Worm (Caenorhabditis elegans) whole organism, early embryonic: ENCODE data around the gene rga-5.

ENCODE experiments used
- B0310.2 ChIP-seq: sonication (generic microtip); optimal IDR thresholded peaks from 2 replicates; lab custom pipeline; 2016; ENCODE audit warnings: mild to moderate bottlenecking, missing genetic modification characterization, missing compliant biosample characterization
- F13C5.2 ChIP-seq: sonication (generic microtip); optimal IDR thresholded peaks from 2 replicates; lab custom pipeline; 2017; ENCODE audit warnings: mild to moderate bottlenecking, missing genetic modification characterization, inconsistent platforms, missing compliant biosample characterization
- aly-1 ChIP-seq: sonication (generic microtip); optimal IDR thresholded peaks from 2 replicates; lab custom pipeline; 2016; ENCODE audit warnings: missing genetic modification characterization, missing compliant biosample characterization
- ama-1 ChIP-seq: fragments of 150-350 bp; optimal IDR thresholded peaks from 2 replicates; lab custom pipeline; 2014
- ceh-13 ChIP-seq: fragments of 200-800 bp; sonication (Bioruptor generic); optimal IDR thresholded peaks from 2 replicates; lab custom pipeline; 2018; ENCODE audit warnings: mild to moderate bottlenecking, missing genetic modification characterization, missing compliant biosample characterization
- ceh-36 ChIP-seq: sonication (generic microtip); optimal IDR thresholded peaks from 2 replicates; lab custom pipeline; 2016; ENCODE audit warnings: missing genetic modification characterization, inconsistent platforms, missing compliant biosample characterization
- ets-7 ChIP-seq: sonication (generic microtip); optimal IDR thresholded peaks from 2 replicates; lab custom pipeline; 2016; ENCODE audit warnings: missing genotype, missing genetic modification characterization, missing compliant biosample characterization
- flt-1 ChIP-seq: fragments of 200-800 bp; sonication (Bioruptor generic); IDR thresholded peaks from 2 replicates; pipeline ENCODE4 v1.3.6; 2022; ENCODE audit warnings: missing genetic modification characterization, missing compliant biosample characterization
- hmbx-1 ChIP-seq: sonication (generic microtip); optimal IDR thresholded peaks from 2 replicates; lab custom pipeline; 2016; ENCODE audit warnings: mild to moderate bottlenecking, missing genetic modification characterization, missing compliant biosample characterization
- hmg-4 ChIP-seq: fragments of 200-800 bp; sonication (Bioruptor generic); optimal IDR thresholded peaks from 2 replicates; lab custom pipeline; 2018; ENCODE audit warnings: mild to moderate bottlenecking, missing genetic modification characterization, missing compliant biosample characterization
- hnd-1 ChIP-seq: sonication (generic microtip); optimal IDR thresholded peaks from 2 replicates; lab custom pipeline; 2016; ENCODE audit warnings: missing genetic modification characterization, missing compliant biosample characterization
- pes-1 ChIP-seq: fragments of 200-800 bp; sonication (Bioruptor generic); IDR thresholded peaks from 2 replicates; pipeline ENCODE4 v1.3.6; 2022; ENCODE audit warnings: missing genetic modification reagents, missing genetic modification characterization, missing compliant biosample characterization
- scrt-1 ChIP-seq: fragments of 200-800 bp; sonication (Bioruptor generic); IDR thresholded peaks from 2 replicates; pipeline ENCODE4 v1.3.6; 2022; ENCODE audit warnings: missing genetic modification characterization, missing compliant biosample characterization
- sea-1 ChIP-seq: fragments of 200-800 bp; sonication (Bioruptor generic); conservative IDR thresholded peaks from 2 replicates; pipeline ENCODE4 v1.3.6; 2022; ENCODE audit warnings: missing genetic modification characterization, missing compliant biosample characterization
- tbx-11 ChIP-seq: fragments of 200-800 bp; sonication (Bioruptor generic); IDR thresholded peaks from 2 replicates; pipeline ENCODE4 v1.3.6; 2022; ENCODE audit warnings: missing genetic modification characterization, missing compliant biosample characterization
- tbx-37 ChIP-seq: fragments of 200-800 bp; sonication (Bioruptor generic); conservative IDR thresholded peaks from 2 replicates; pipeline ENCODE4 v1.3.6; 2022; ENCODE audit warnings: missing genetic modification reagents, missing genetic modification characterization, missing compliant biosample characterization
- tra-4 ChIP-seq: sonication (generic microtip); optimal IDR thresholded peaks from 2 replicates; lab custom pipeline; 2017; ENCODE audit warnings: missing genetic modification characterization, missing compliant biosample characterization

The rga-5 gene

ce11 chrIV:13836290-13836689 lies 8.6 kb downstream of the rga-5 start, which contains the start of gene H08M01.1:
Gene H08M01.1 (minus strand): TSS chrIV:13836390.
- TF ChIP-seq B0310.2 (no peak), tra-4 (tag; lab: Kevin White, UChicago) (no peak), hnd-1 (tag; lab: Kevin White, UChicago) (no peak), aly-1 (tag; lab: Kevin White, UChicago) (no peak), hmbx-1 (tag; lab: Kevin White, UChicago) (no peak), tbx-11 (GFP tag; lab: Robert Waterston, UW) (no peak), sea-1 (no peak), F13C5.2 (tag; lab: Kevin White, UChicago) (no peak), hmg-4 (GFP tag; lab: Kevin White, UChicago) (no peak), scrt-1 (GFP tag; lab: Robert Waterston, UW) (no peak), ets-7 (tag; lab: Kevin White, UChicago) (no peak), ceh-36 (no peak), ama-1 (lab: Kevin White, UChicago) (no peak), tbx-37 (no peak), ceh-13 (no peak), pes-1 (GFP tag; lab: Robert Waterston, UW) (no peak), flt-1 (GFP tag; lab: Robert Waterston, UW) (no peak)

- no peak for TF ChIP-seq hnd-1 (tag; lab: Kevin White, UChicago)
- no peak for TF ChIP-seq ets-7 (tag; lab: Kevin White, UChicago)
- TF ChIP-seq tra-4 (tag; lab: Kevin White, UChicago), result no peak
Measured at ce11 chrIV:13838296-13838695, 10.6 kb downstream of the rga-5 start.

- TF ChIP-seq B0310.2 (no peak), aly-1 (tag; lab: Kevin White, UChicago) (no peak), ceh-36 (no peak), ets-7 (tag; lab: Kevin White, UChicago) (no peak), sea-1 (no peak), tbx-11 (GFP tag; lab: Robert Waterston, UW) (no peak), hnd-1 (tag; lab: Kevin White, UChicago) (no peak), F13C5.2 (tag; lab: Kevin White, UChicago) (no peak), hmbx-1 (tag; lab: Kevin White, UChicago) (no peak), ama-1 (lab: Kevin White, UChicago) (no peak), scrt-1 (GFP tag; lab: Robert Waterston, UW) (no peak), tra-4 (tag; lab: Kevin White, UChicago) (no peak), tbx-37 (no peak), pes-1 (GFP tag; lab: Robert Waterston, UW) (no peak), ceh-13 (no peak)
Measured at ce11 chrIV:13860459-13860858, 32.8 kb downstream of the rga-5 start.

ce11 chrIV:13865172-13865571 lies 37.5 kb downstream of the rga-5 start, which contains the start of gene vamp-8:
Gene vamp-8 (minus strand): TSS chrIV:13865196.
- TF ChIP-seq sea-1 (no peak), scrt-1 (GFP tag; lab: Robert Waterston, UW) (no peak), tbx-11 (GFP tag; lab: Robert Waterston, UW) (no peak), hmbx-1 (tag; lab: Kevin White, UChicago) (no peak), ama-1 (lab: Kevin White, UChicago) (no peak), flt-1 (GFP tag; lab: Robert Waterston, UW) (no peak), ets-7 (tag; lab: Kevin White, UChicago) (no peak), ceh-13 (no peak), F13C5.2 (tag; lab: Kevin White, UChicago) (no peak), B0310.2 (no peak), tbx-37 (no peak), hnd-1 (tag; lab: Kevin White, UChicago) (no peak), tra-4 (tag; lab: Kevin White, UChicago) (no peak), ceh-36 (no peak), hmg-4 (GFP tag; lab: Kevin White, UChicago) (no peak), pes-1 (GFP tag; lab: Robert Waterston, UW) (no peak)

- TF ChIP-seq tbx-37 (no peak), flt-1 (GFP tag; lab: Robert Waterston, UW) (no peak), ets-7 (tag; lab: Kevin White, UChicago) (no peak), pes-1 (GFP tag; lab: Robert Waterston, UW) (no peak), hmg-4 (GFP tag; lab: Kevin White, UChicago) (no peak), scrt-1 (GFP tag; lab: Robert Waterston, UW) (no peak), F13C5.2 (tag; lab: Kevin White, UChicago) (no peak), ama-1 (lab: Kevin White, UChicago) (no peak)
Measured at ce11 chrIV:13866754-13867153, 39.1 kb downstream of the rga-5 start, which contains the start of gene B0513.90. Gene B0513.90 (plus strand): TSS chrIV:13867054.

- no peak for TF ChIP-seq hnd-1 (tag; lab: Kevin White, UChicago)
- TF ChIP-seq scrt-1 (GFP tag; lab: Robert Waterston, UW), result no peak
- no peak for TF ChIP-seq ama-1 (lab: Kevin White, UChicago)
- no peak for TF ChIP-seq ceh-13
- TF ChIP-seq ceh-36, result no peak
- no peak for TF ChIP-seq aly-1 (tag; lab: Kevin White, UChicago)
- TF ChIP-seq tbx-11 (GFP tag; lab: Robert Waterston, UW), result no peak
- TF ChIP-seq tbx-37, result no peak
- no peak for TF ChIP-seq flt-1 (GFP tag; lab: Robert Waterston, UW)
- no peak for TF ChIP-seq B0310.2
- TF ChIP-seq sea-1, result no peak
- TF ChIP-seq tra-4 (tag; lab: Kevin White, UChicago), result no peak
- TF ChIP-seq hmbx-1 (tag; lab: Kevin White, UChicago), result no peak
- no peak for TF ChIP-seq hmg-4 (GFP tag; lab: Kevin White, UChicago)
- TF ChIP-seq pes-1 (GFP tag; lab: Robert Waterston, UW), result no peak
- no peak for TF ChIP-seq ets-7 (tag; lab: Kevin White, UChicago)
- TF ChIP-seq F13C5.2 (tag; lab: Kevin White, UChicago), result no peak
Measured at ce11 chrIV:13870085-13870484, 42.4 kb downstream of the rga-5 start.

- TF ChIP-seq tra-4 (tag; lab: Kevin White, UChicago) (no peak), flt-1 (GFP tag; lab: Robert Waterston, UW) (no peak), hmg-4 (GFP tag; lab: Kevin White, UChicago) (no peak), ets-7 (tag; lab: Kevin White, UChicago) (no peak), ceh-13 (no peak), B0310.2 (no peak), ama-1 (lab: Kevin White, UChicago) (no peak), tbx-11 (GFP tag; lab: Robert Waterston, UW) (no peak), scrt-1 (GFP tag; lab: Robert Waterston, UW) (no peak), pes-1 (GFP tag; lab: Robert Waterston, UW) (no peak), hnd-1 (tag; lab: Kevin White, UChicago) (no peak), aly-1 (tag; lab: Kevin White, UChicago) (no peak), sea-1 (no peak), F13C5.2 (tag; lab: Kevin White, UChicago) (no peak), hmbx-1 (tag; lab: Kevin White, UChicago) (no peak), ceh-36 (no peak), tbx-37 (no peak)
Measured at ce11 chrIV:13876565-13877153, 49.0 kb downstream of the rga-5 start, which contains the start of gene prdh-1. Gene prdh-1 (minus strand): TSS chrIV:13876615.
